Fruit fly (Drosophila melanogaster) whole organism, wandering third instar larva: ENCODE results near the gene lectin-30A.

Source experiments
- Abd-B ChIP-seq: fragments of >200 bp; optimal IDR thresholded peaks from 2 replicates; lab custom pipeline; 2017; ENCODE audit warnings: missing biosample characterization, missing genetic modification characterization
- Hnf4 ChIP-seq: fragments of 200-800 bp; sonication (Bioruptor generic); optimal IDR thresholded peaks from 2 replicates; lab custom pipeline; 2016; ENCODE audit warnings: missing biosample characterization, mild to moderate bottlenecking, missing genetic modification characterization
- Jra ChIP-seq: sonication (Bioruptor generic); optimal IDR thresholded peaks from 2 replicates; lab custom pipeline; 2016; ENCODE audit warnings: missing biosample characterization, missing genetic modification characterization
- Myc ChIP-seq: fragments of >200 bp; optimal IDR thresholded peaks from 2 replicates; lab custom pipeline; 2017
- OdsH ChIP-seq: fragments of 200-800 bp; sonication (Bioruptor generic); optimal IDR thresholded peaks from 2 replicates; lab custom pipeline; 2016; ENCODE audit warnings: missing biosample characterization, mild to moderate bottlenecking, missing genetic modification characterization
- Sp1 ChIP-seq: fragments of 200-800 bp; sonication (Bioruptor generic); optimal IDR thresholded peaks from 3 replicates; lab custom pipeline; 2019; ENCODE audit warnings: missing biosample characterization, mild to moderate bottlenecking, missing genetic modification characterization, moderate library complexity
- Vsx2 ChIP-seq: fragments of 200-300, 225-300 bp; sonication (Bioruptor generic); optimal IDR thresholded peaks from 2 replicates; lab custom pipeline; 2018; ENCODE audit warnings: missing biosample characterization, missing genetic modification characterization; ENCODE audit not compliant: partially characterized antibody
- br ChIP-seq: fragments of 200-800 bp; sonication (Bioruptor generic); optimal IDR thresholded peaks from 2 replicates; lab custom pipeline; 2016; ENCODE audit warnings: missing biosample characterization, missing genetic modification characterization
- psq ChIP-seq: fragments of 200-800 bp; sonication (Bioruptor generic); optimal IDR thresholded peaks from 3 replicates; lab custom pipeline; 2017; ENCODE audit warnings: missing biosample characterization, mild to moderate bottlenecking, missing genetic modification characterization, moderate library complexity
- sage ChIP-seq: fragments of 200-800 bp; sonication (Bioruptor generic); optimal IDR thresholded peaks from 2 replicates; lab custom pipeline; 2016; ENCODE audit warnings: missing biosample characterization, mild to moderate bottlenecking, missing genetic modification characterization

dm6 chr2L:9210864-9211701 lies 43.6 kb downstream of the lectin-30A start:
- TF ChIP-seq br (GFP tag; lab: Kevin White, UChicago) (peak; percentile 91), Sp1 (GFP tag; lab: Kevin White, UChicago) (peak; percentile 96), Hnf4 (GFP tag; lab: Kevin White, UChicago) (peak; percentile 87), Myc (no peak), Abd-B (GFP tag; lab: Kevin White, UChicago) (no peak), Jra (peak; percentile 77), sage (GFP tag; lab: Kevin White, UChicago) (peak; percentile 91), Vsx2 (GFP tag; lab: Kevin White, UChicago) (no peak), psq (GFP tag; lab: Kevin White, UChicago) (peak; percentile 96), OdsH (GFP tag; lab: Kevin White, UChicago) (peak; percentile 95)
